Worm (Caenorhabditis elegans): Measurements from ENCODE around the gene F35E12.6.

DNA sequence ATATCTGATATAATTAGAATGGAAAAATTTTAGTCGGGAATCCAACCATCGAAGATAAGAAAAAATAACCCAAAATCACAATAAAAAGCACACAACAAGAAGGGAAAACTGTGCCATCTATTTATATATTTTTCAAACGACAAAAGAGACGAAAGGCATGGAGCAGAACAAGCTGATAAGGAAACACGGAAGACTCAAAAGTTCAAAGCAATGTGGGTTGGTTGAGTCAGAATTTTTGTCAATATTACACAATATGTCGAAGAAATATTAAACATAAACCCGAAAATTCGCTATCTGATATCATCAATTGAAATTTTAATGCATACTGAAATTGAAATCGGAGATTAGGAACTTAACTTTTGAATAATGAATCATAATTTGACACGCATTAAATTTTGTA is 8.9 kb upstream of the F35E12.6 start, which contains the start of gene F35E12.9:
- TF ChIP-seq ama-1 (optimal IDR thresholded peaks at IDR 0.05) (no peak), hmbx-1 (tag; optimal IDR thresholded peaks at IDR 0.05) (no peak), flt-1 (GFP tag; IDR thresholded peaks at IDR 0.05) (no peak), tra-4 (tag; optimal IDR thresholded peaks at IDR 0.05) (no peak), hnd-1 (tag; optimal IDR thresholded peaks at IDR 0.05) (no peak), ceh-13 (GFP tag; optimal IDR thresholded peaks at IDR 0.05) (no peak), hmg-4 (GFP tag; optimal IDR thresholded peaks at IDR 0.05) (no peak), ets-7 (tag; optimal IDR thresholded peaks at IDR 0.05) (no peak), pes-1 (GFP tag; IDR thresholded peaks at IDR 0.05) (no peak)

All from whole organism, early embryonic.